Fruit fly (Drosophila melanogaster) whole organism, wandering third instar larva: Measurements from ENCODE around the gene CG13375.

Experiments
- CG9705 ChIP-seq: fragments of 200-800 bp; sonication (Bioruptor generic); optimal IDR thresholded peaks from 2 replicates; lab custom pipeline; 2018; ENCODE audit warnings: missing biosample characterization, mild to moderate bottlenecking, missing genetic modification characterization
- GATAd ChIP-seq: sonication (Bioruptor generic); optimal IDR thresholded peaks from 2 replicates; lab custom pipeline; 2016; ENCODE audit warnings: missing biosample characterization, missing genetic modification characterization
- Hnf4 ChIP-seq: fragments of 200-800 bp; sonication (Bioruptor generic); optimal IDR thresholded peaks from 2 replicates; lab custom pipeline; 2016; ENCODE audit warnings: missing biosample characterization, mild to moderate bottlenecking, missing genetic modification characterization
- br ChIP-seq: fragments of 200-800 bp; sonication (Bioruptor generic); optimal IDR thresholded peaks from 2 replicates; lab custom pipeline; 2016; ENCODE audit warnings: missing biosample characterization, missing genetic modification characterization
- ey ChIP-seq: fragments of 200-800 bp; sonication (Bioruptor generic); optimal IDR thresholded peaks from 2 replicates; lab custom pipeline; 2016; ENCODE audit warnings: missing biosample characterization, missing genetic modification characterization
- foxo ChIP-seq, 2 experiments: fragments of 200-800 bp; sonication (Bioruptor generic); optimal IDR thresholded peaks; 2 replicates in 1 of 2; 3 replicates in 1 of 2; lab custom pipeline; 2016 to 2017; ENCODE audit warnings: missing biosample characterization in 2 of 2, missing genetic modification characterization in 2 of 2
- pan ChIP-seq: fragments of >200 bp; optimal IDR thresholded peaks from 2 replicates; lab custom pipeline; 2017
- sv ChIP-seq: fragments of 200-800 bp; sonication (Bioruptor generic); optimal IDR thresholded peaks from 3 replicates; lab custom pipeline; 2016; ENCODE audit warnings: missing biosample characterization, missing genetic modification characterization
- usp ChIP-seq: fragments of >200 bp; optimal IDR thresholded peaks from 2 replicates; lab custom pipeline; 2017; ENCODE audit warnings: missing biosample characterization, missing genetic modification characterization

- TF ChIP-seq br (GFP tag; lab: Kevin White, UChicago) (no peak), pan (lab: Kevin White, UChicago) (no peak), ey (no peak), foxo (GFP tag; optimal IDR thresholded peaks at IDR 0.05; lab: Kevin White, UChicago) (peak in 1 of 2 experiments; percentile 38), CG9705 (no peak), usp (GFP tag; lab: Kevin White, UChicago) (no peak), sv (GFP tag; lab: Kevin White, UChicago) (no peak), Hnf4 (no peak), GATAd (no peak)
Observed at dm6 chrX:262836-263235, 31.9 kb downstream of the CG13375 start.
